Fruit fly (Drosophila melanogaster) whole organism, embryonic: ENCODE measurements around the gene Gpdh1.

Experiments
- Ada2b ChIP-seq: fragments of 200-800 bp; sonication (Bioruptor generic); IDR thresholded peaks from 2 replicates; pipeline ENCODE4 v1.3.6; 2022; ENCODE audit warnings: missing biosample characterization, missing genetic modification characterization
- Blimp-1 ChIP-seq: fragments of 200-800 bp; sonication (Bioruptor generic); optimal IDR thresholded peaks from 3 replicates; lab custom pipeline; 2018; ENCODE audit warnings: missing biosample characterization, missing genetic modification characterization, mild to moderate bottlenecking, moderate library complexity, missing genetic modification reagents
- BtbVII ChIP-seq: fragments of 200-800 bp; sonication (Bioruptor generic); optimal IDR thresholded peaks from 3 replicates; lab custom pipeline; 2017; ENCODE audit warnings: missing biosample characterization, mild to moderate bottlenecking, missing genetic modification characterization
- CG14667 ChIP-seq: fragments of 200-800 bp; sonication (Bioruptor generic); IDR thresholded peaks from 2 replicates; pipeline ENCODE4 v1.3.6; 2022; ENCODE audit warnings: missing biosample characterization, missing genetic modification characterization
- CG15479 ChIP-seq: fragments of 200-800 bp; sonication (Bioruptor generic); optimal IDR thresholded peaks from 3 replicates; lab custom pipeline; 2019; ENCODE audit warnings: missing biosample characterization, mild to moderate bottlenecking, missing genetic modification characterization, moderate library complexity
- CG15696 ChIP-seq: fragments of 200-800 bp; sonication (Bioruptor generic); optimal IDR thresholded peaks from 2 replicates; lab custom pipeline; 2019; ENCODE audit warnings: missing biosample characterization, mild to moderate bottlenecking, missing genetic modification characterization, moderate library complexity
- CG2202 ChIP-seq: fragments of 200-800 bp; sonication (Bioruptor generic); optimal IDR thresholded peaks from 2 replicates; lab custom pipeline; 2018; ENCODE audit warnings: missing biosample characterization, mild to moderate bottlenecking, missing genetic modification characterization
- CG2712 ChIP-seq: fragments of 200-800 bp; optimal IDR thresholded peaks from 3 replicates; lab custom pipeline; 2019; ENCODE audit warnings: missing biosample characterization, mild to moderate bottlenecking, missing genetic modification characterization, moderate library complexity
- CG31441 ChIP-seq: fragments of 200-800 bp; sonication (Bioruptor generic); IDR thresholded peaks from 2 replicates; pipeline ENCODE4 v1.3.6; 2022; ENCODE audit warnings: missing biosample characterization, missing genetic modification characterization
- CG33213 ChIP-seq: fragments of 200-800 bp; sonication (Bioruptor generic); optimal IDR thresholded peaks from 3 replicates; lab custom pipeline; 2016; ENCODE audit warnings: missing biosample characterization, missing genetic modification characterization
- CG34376 ChIP-seq: fragments of 200-800 bp; sonication (Bioruptor generic); optimal IDR thresholded peaks from 2 replicates; lab custom pipeline; 2018; ENCODE audit warnings: missing biosample characterization, mild to moderate bottlenecking, missing genetic modification characterization
- CG4328 ChIP-seq: fragments of 200-800 bp; sonication (Bioruptor generic); optimal IDR thresholded peaks from 3 replicates; lab custom pipeline; 2017; ENCODE audit warnings: missing biosample characterization, missing genetic modification reagents, missing genetic modification characterization
- CG5245 ChIP-seq: fragments of 200-800 bp; sonication (Bioruptor generic); optimal IDR thresholded peaks from 3 replicates; lab custom pipeline; 2016; ENCODE audit warnings: missing biosample characterization, missing genetic modification characterization
- CG6683 ChIP-seq: fragments of 200-800 bp; sonication (Bioruptor generic); optimal IDR thresholded peaks from 2 replicates; lab custom pipeline; 2017; ENCODE audit warnings: missing biosample characterization, mild to moderate bottlenecking, missing genetic modification characterization, missing genetic modification reagents
- CG7372 ChIP-seq: fragments of 200-800 bp; sonication (Bioruptor generic); IDR thresholded peaks from 2 replicates; pipeline ENCODE4 v1.3.6; 2022; ENCODE audit warnings: missing biosample characterization, missing genetic modification characterization
- CG7987 ChIP-seq: fragments of 200-800 bp; sonication (Bioruptor generic); optimal IDR thresholded peaks from 2 replicates; lab custom pipeline; 2018; ENCODE audit warnings: missing biosample characterization, mild to moderate bottlenecking, missing genetic modification characterization, moderate library complexity
- CG8359 ChIP-seq: fragments of 200-800 bp; sonication (Bioruptor generic); optimal IDR thresholded peaks from 2 replicates; lab custom pipeline; 2017; ENCODE audit warnings: missing biosample characterization, mild to moderate bottlenecking, missing genetic modification characterization, borderline replicate concordance
- CG8765 ChIP-seq: fragments of 200-800 bp; sonication (Bioruptor generic); IDR thresholded peaks from 2 replicates; pipeline ENCODE4 v1.3.6; 2022; ENCODE audit warnings: missing biosample characterization, missing genetic modification characterization
- CG9437 ChIP-seq: fragments of 200-800 bp; sonication (Bioruptor generic); optimal IDR thresholded peaks from 2 replicates; lab custom pipeline; 2018; ENCODE audit warnings: missing biosample characterization, mild to moderate bottlenecking, missing genetic modification characterization
- CG9876 ChIP-seq: fragments of 200-800 bp; sonication (Bioruptor generic); optimal IDR thresholded peaks from 2 replicates; lab custom pipeline; 2016; ENCODE audit warnings: missing biosample characterization, missing genetic modification characterization
- Doc2 ChIP-seq: fragments of 200-800 bp; sonication (Bioruptor generic); IDR thresholded peaks from 2 replicates; pipeline ENCODE4 v1.3.6; 2022; ENCODE audit warnings: missing biosample characterization, missing genetic modification characterization
- Ets65A ChIP-seq: fragments of 200-800 bp; sonication (Bioruptor generic); peaks from one replicate; lab custom pipeline; 2016; ENCODE audit warnings: missing biosample characterization, missing genetic modification characterization
- HLH3B ChIP-seq: fragments of 200-800 bp; sonication (Bioruptor generic); IDR thresholded peaks from 2 replicates; pipeline ENCODE4 v1.3.6; 2022; ENCODE audit warnings: missing biosample characterization, missing genetic modification characterization
- Hey ChIP-seq: fragments of 200-800 bp; sonication (Bioruptor generic); optimal IDR thresholded peaks from 3 replicates; lab custom pipeline; 2018; ENCODE audit warnings: missing biosample characterization, mild to moderate bottlenecking, missing genetic modification characterization
- HmgZ ChIP-seq: fragments of 200-800 bp; sonication (Bioruptor generic); optimal IDR thresholded peaks from 2 replicates; lab custom pipeline; 2018; ENCODE audit warnings: missing biosample characterization, mild to moderate bottlenecking, missing genetic modification characterization
- Lim3 ChIP-seq: fragments of 200-800 bp; sonication (Bioruptor generic); IDR thresholded peaks from 2 replicates; pipeline ENCODE4 v1.3.6; 2022; ENCODE audit warnings: missing biosample characterization, missing genetic modification characterization
- MESR4 ChIP-seq: fragments of 200-800 bp; sonication (Bioruptor generic); optimal IDR thresholded peaks from 2 replicates; lab custom pipeline; 2018; ENCODE audit warnings: missing biosample characterization, mild to moderate bottlenecking, missing genetic modification characterization, moderate library complexity
- Mad ChIP-seq: fragments of 200-800 bp; sonication (Bioruptor generic); optimal IDR thresholded peaks from 2 replicates; lab custom pipeline; 2016; ENCODE audit warnings: missing biosample characterization, missing genetic modification characterization
- NfI ChIP-seq: fragments of 200-800 bp; sonication (Bioruptor generic); optimal IDR thresholded peaks from 3 replicates; lab custom pipeline; 2018; ENCODE audit warnings: missing biosample characterization, mild to moderate bottlenecking, missing genetic modification characterization, moderate library complexity
- Side ChIP-seq: fragments of 200-800 bp; sonication (Bioruptor generic); optimal IDR thresholded peaks from 2 replicates; lab custom pipeline; 2016; ENCODE audit warnings: missing biosample characterization, missing genetic modification characterization
- Tbp ChIP-seq: fragments of >200 bp; optimal IDR thresholded peaks from 2 replicates; lab custom pipeline; 2018; ENCODE audit warnings: missing biosample characterization, missing genetic modification characterization
- Trl ChIP-seq, 3 experiments: fragments of >200 bp in 2 of 3; fragments of 200-800 bp in 1 of 3; sonication (Bioruptor generic) in 1 of 3; optimal IDR thresholded peaks; 2 replicates in 1 of 3; 3 replicates in 2 of 3; lab custom pipeline; 2016 to 2017; ENCODE audit warnings: missing biosample characterization in 1 of 3, missing genetic modification characterization in 1 of 3
- ash1 ChIP-seq: fragments of 200-800 bp; sonication (Bioruptor generic); optimal IDR thresholded peaks from 2 replicates; lab custom pipeline; 2018; ENCODE audit warnings: missing biosample characterization, mild to moderate bottlenecking, missing genetic modification characterization
- bcd ChIP-seq: fragments of 200-800 bp; sonication (Bioruptor generic); optimal IDR thresholded peaks from 2 replicates; lab custom pipeline; 2017; ENCODE audit warnings: missing biosample characterization, mild to moderate bottlenecking, missing genetic modification characterization
- chif ChIP-seq, 2 experiments: fragments of 200-800 bp; sonication (Bioruptor generic); optimal IDR thresholded peaks; 3 replicates each; lab custom pipeline; 2016; ENCODE audit warnings: missing biosample characterization in 2 of 2, missing genetic modification characterization in 2 of 2
- crp ChIP-seq, 2 experiments: fragments of 200-800 bp; sonication (Bioruptor generic); optimal IDR thresholded peaks; 2 replicates in 1 of 2; 3 replicates in 1 of 2; lab custom pipeline; 2017; ENCODE audit warnings: missing biosample characterization in 2 of 2, missing genetic modification characterization in 2 of 2, mild to moderate bottlenecking in 1 of 2, moderate library complexity in 1 of 2
- fd3F ChIP-seq: fragments of 200-800 bp; sonication (Bioruptor generic); optimal IDR thresholded peaks from 2 replicates; lab custom pipeline; 2018; ENCODE audit warnings: missing biosample characterization, mild to moderate bottlenecking, missing genetic modification characterization, moderate library complexity
- gem ChIP-seq: fragments of 200-800 bp; sonication (Bioruptor generic); optimal IDR thresholded peaks from 2 replicates; lab custom pipeline; 2019; ENCODE audit warnings: missing biosample characterization, mild to moderate bottlenecking, missing genetic modification characterization, moderate library complexity
- jumu ChIP-seq: fragments of 200-800 bp; sonication (Bioruptor generic); optimal IDR thresholded peaks from 3 replicates; lab custom pipeline; 2016; ENCODE audit warnings: missing biosample characterization, missing genetic modification characterization
- klu ChIP-seq: fragments of 200-800 bp; sonication (Bioruptor generic); IDR thresholded peaks from 2 replicates; pipeline ENCODE4 v1.3.6; 2022; ENCODE audit warnings: missing biosample characterization, missing genetic modification characterization
- nerfin-2 ChIP-seq: fragments of 200-800 bp; sonication (Bioruptor generic); IDR thresholded peaks from 2 replicates; pipeline ENCODE4 v1.3.6; 2022; ENCODE audit warnings: missing biosample characterization, missing genetic modification characterization; ENCODE audit not compliant: partially characterized antibody
- pho ChIP-seq: fragments of 200-800 bp; sonication (Bioruptor generic); optimal IDR thresholded peaks from 2 replicates; lab custom pipeline; 2016; ENCODE audit warnings: missing biosample characterization, missing genetic modification characterization
- run ChIP-seq: fragments of 200-800 bp; sonication (Bioruptor generic); optimal IDR thresholded peaks from 3 replicates; lab custom pipeline; 2018; ENCODE audit warnings: missing biosample characterization, mild to moderate bottlenecking, missing genetic modification characterization
- ssp ChIP-seq: fragments of 200-800 bp; sonication (Bioruptor generic); IDR thresholded peaks from 2 replicates; pipeline ENCODE4 v1.3.6; 2022; ENCODE audit warnings: missing biosample characterization, missing genetic modification characterization
- tll ChIP-seq, 2 experiments: fragments of 200-800 bp in 1 of 2; fragments of >200 bp in 1 of 2; sonication (Bioruptor generic) in 1 of 2; optimal IDR thresholded peaks; 2 replicates each; lab custom pipeline; 2017 to 2019; ENCODE audit warnings: missing biosample characterization in 2 of 2, missing genetic modification characterization in 2 of 2, mild to moderate bottlenecking in 1 of 2, moderate library complexity in 1 of 2
- trem ChIP-seq: fragments of 200-800 bp; optimal IDR thresholded peaks from 3 replicates; lab custom pipeline; 2019; ENCODE audit warnings: missing biosample characterization, mild to moderate bottlenecking, missing genetic modification characterization, moderate library complexity
- wdn ChIP-seq: fragments of 200-800 bp; sonication (Bioruptor generic); IDR thresholded peaks from 2 replicates; pipeline ENCODE4 v1.3.6; 2022; ENCODE audit warnings: missing biosample characterization, missing genetic modification characterization
- zfh1 ChIP-seq: fragments of 200-800 bp; sonication (Bioruptor generic); IDR thresholded peaks from 3 replicates; pipeline ENCODE4 v1.3.6; 2022; ENCODE audit warnings: missing biosample characterization, missing genetic modification characterization

Gpdh1 gene

DNA sequence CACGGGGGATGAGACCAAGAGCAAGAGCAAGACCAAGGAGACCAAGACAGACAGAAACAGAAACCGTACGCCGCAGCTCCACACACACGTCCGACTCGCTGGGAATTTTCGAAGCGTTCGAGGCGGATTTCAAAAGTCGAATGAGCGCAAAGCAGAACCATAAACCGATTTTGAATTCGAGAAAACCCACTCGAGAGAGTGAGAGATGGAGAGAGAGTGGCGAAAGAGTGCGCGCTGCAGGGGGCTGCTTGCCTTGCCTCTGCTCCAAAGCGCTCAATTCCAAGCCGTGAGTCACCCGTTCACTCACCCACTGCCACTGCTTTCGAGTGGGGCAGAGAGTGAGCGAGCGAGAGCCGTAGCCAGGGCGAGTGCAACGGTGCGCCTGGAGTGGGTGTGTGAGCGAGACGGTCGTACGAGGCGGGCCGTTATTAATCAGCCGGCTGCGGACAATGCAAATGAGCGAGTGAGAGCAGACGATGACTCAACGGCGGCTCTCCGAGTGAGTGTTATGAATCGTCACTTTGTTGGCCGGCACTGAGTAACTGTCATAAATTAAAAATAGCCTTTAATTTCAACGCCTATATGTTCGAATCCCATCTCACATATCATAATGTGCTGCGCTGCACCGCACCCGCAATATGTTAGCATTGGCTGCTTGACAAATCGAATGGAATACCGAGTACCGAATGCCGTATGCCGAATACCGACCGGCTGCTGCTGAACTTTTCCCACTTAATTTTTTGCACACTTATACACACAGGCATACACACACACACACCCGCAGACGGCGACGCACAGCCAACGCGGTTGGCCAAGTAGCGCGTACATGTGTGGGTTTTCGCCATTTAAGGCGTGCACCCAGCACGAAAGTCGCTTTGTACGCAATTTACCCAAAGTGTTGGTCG, 36.8 kb downstream of the Gpdh1 start (continued):
- TF ChIP-seq chif (GFP tag; optimal IDR thresholded peaks at IDR 0.05; lab: Kevin White, UChicago) = no peak
- no peak for TF ChIP-seq CG31441
- TF ChIP-seq CG8765 (GFP tag; lab: Robert Waterston, UW) = no peak
- TF ChIP-seq CG4328 (GFP tag; lab: Kevin White, UChicago) = peak; percentile 0
- no peak for TF ChIP-seq wdn (GFP tag; lab: Robert Waterston, UW)
- no peak for TF ChIP-seq bcd (GFP tag; lab: Kevin White, UChicago)
- TF ChIP-seq run = no peak
- no peak for TF ChIP-seq pho (GFP tag; lab: Kevin White, UChicago)
- TF ChIP-seq BtbVII = peak; percentile 73
- TF ChIP-seq CG7372 = no peak
- no peak for TF ChIP-seq CG15696
- TF ChIP-seq CG34376 (GFP tag; lab: Kevin White, UChicago) = peak; percentile 75
- no peak for TF ChIP-seq zfh1 (GFP tag; lab: Robert Waterston, UW)
- no peak for TF ChIP-seq gem (tag; lab: Kevin White, UChicago)
- no peak for TF ChIP-seq klu (GFP tag; lab: Robert Waterston, UW)
- TF ChIP-seq Trl (optimal IDR thresholded peaks at IDR 0.05; lab: Kevin White, UChicago) = peak; percentile 97 to 98
- TF ChIP-seq Trl (GFP tag; optimal IDR thresholded peaks at IDR 0.05; lab: Kevin White, UChicago) = peak; percentile 62
- TF ChIP-seq jumu (GFP tag; lab: Kevin White, UChicago) = peak; percentile 12
- no peak for TF ChIP-seq CG14667 (GFP tag; lab: Robert Waterston, UW)
- TF ChIP-seq crp (GFP tag; optimal IDR thresholded peaks at IDR 0.05; lab: Kevin White, UChicago) = no peak
- TF ChIP-seq ash1 (GFP tag; lab: Kevin White, UChicago) = peak; percentile 67
- no peak for TF ChIP-seq MESR4 (GFP tag; lab: Kevin White, UChicago)
- no peak for TF ChIP-seq tll (GFP tag; optimal IDR thresholded peaks at IDR 0.05; lab: Kevin White, UChicago)
- no peak for TF ChIP-seq ssp (GFP tag; lab: Robert Waterston, UW)
- peak; percentile 34 for TF ChIP-seq CG2712 (tag; lab: Kevin White, UChicago)
- TF ChIP-seq HLH3B (GFP tag; lab: Robert Waterston, UW) = no peak
- no peak for TF ChIP-seq Ada2b
- TF ChIP-seq CG5245 (GFP tag; lab: Kevin White, UChicago) = no peak
- TF ChIP-seq trem = peak; percentile 12
- peak; percentile 12 for TF ChIP-seq CG8359 (GFP tag; lab: Kevin White, UChicago)
- TF ChIP-seq CG33213 = no peak
- TF ChIP-seq CG2202 = no peak
- TF ChIP-seq Blimp-1 = peak; percentile 4
- TF ChIP-seq Hey (tag; lab: Kevin White, UChicago) = no peak
- TF ChIP-seq nerfin-2 (GFP tag; lab: Robert Waterston, UW) = no peak
- no peak for TF ChIP-seq CG9876 (GFP tag; lab: Kevin White, UChicago)
- TF ChIP-seq Doc2 (GFP tag; lab: Robert Waterston, UW) = no peak
- no peak for TF ChIP-seq CG9437 (GFP tag; lab: Kevin White, UChicago)
- TF ChIP-seq CG15479 (GFP tag; lab: Kevin White, UChicago) = peak; percentile 21
- TF ChIP-seq Ets65A (GFP tag; lab: Kevin White, UChicago) = no peak
- TF ChIP-seq Tbp (GFP tag; lab: Kevin White, UChicago) = no peak
- peak; percentile 4 for TF ChIP-seq NfI (GFP tag; lab: Kevin White, UChicago)
- TF ChIP-seq CG7987 = peak; percentile 42
- TF ChIP-seq fd3F (GFP tag; lab: Kevin White, UChicago) = no peak
- TF ChIP-seq Side (GFP tag; lab: Kevin White, UChicago) = peak; percentile 39
- TF ChIP-seq CG6683 (GFP tag; lab: Kevin White, UChicago) = no peak
- no peak for TF ChIP-seq Mad (GFP tag; lab: Kevin White, UChicago)
- TF ChIP-seq Lim3 (GFP tag; lab: Robert Waterston, UW) = no peak
- TF ChIP-seq HmgZ (tag; lab: Kevin White, UChicago) = peak; percentile 31
